Worm (Caenorhabditis elegans) whole organism, L2 larva: ENCODE data around the gene ceh-16.

ENCODE experiments used
- C34F6.9 ChIP-seq: fragments of 150-350 bp; optimal IDR thresholded peaks from 2 replicates; lab custom pipeline; 2014; ENCODE audit warnings: missing biosample characterization, missing genetic modification characterization
- F13H6.1 ChIP-seq: sonication (generic microtip); optimal IDR thresholded peaks from 2 replicates; lab custom pipeline; 2016; ENCODE audit warnings: missing genetic modification characterization, missing compliant biosample characterization
- ama-1 ChIP-seq: fragments of 150-350 bp; optimal IDR thresholded peaks from 2 replicates; lab custom pipeline; 2018; ENCODE audit warnings: inconsistent platforms
- blmp-1 ChIP-seq: sonication (generic microtip); optimal IDR thresholded peaks from 2 replicates; lab custom pipeline; 2017; ENCODE audit warnings: missing genetic modification characterization, mild to moderate bottlenecking, missing compliant biosample characterization, antibody characterized with exemption, moderate library complexity; ENCODE audit not compliant: insufficient read depth
- ceh-16 ChIP-seq: fragments of 150-350 bp; optimal IDR thresholded peaks from 2 replicates; lab custom pipeline; 2014; ENCODE audit warnings: missing biosample characterization, missing genetic modification characterization
- ceh-82 ChIP-seq: fragments of 150-350 bp; optimal IDR thresholded peaks from 2 replicates; lab custom pipeline; 2014; ENCODE audit warnings: missing biosample characterization, missing genetic modification characterization
- crh-2 ChIP-seq: sonication (generic microtip); optimal IDR thresholded peaks from 2 replicates; lab custom pipeline; 2017; ENCODE audit warnings: missing biosample characterization, missing genetic modification characterization
- dmd-4 ChIP-seq: sonication (generic microtip); optimal IDR thresholded peaks from 2 replicates; lab custom pipeline; 2017; ENCODE audit warnings: missing biosample characterization, missing genetic modification characterization
- egl-27 ChIP-seq: sonication (generic microtip); optimal IDR thresholded peaks from 3 replicates; lab custom pipeline; 2017; ENCODE audit warnings: missing biosample characterization, missing genetic modification reagents, missing genetic modification characterization
- elt-3 ChIP-seq: sonication (generic microtip); optimal IDR thresholded peaks from 2 replicates; lab custom pipeline; 2017; ENCODE audit warnings: missing biosample characterization, missing genetic modification characterization
- fos-1 ChIP-seq: fragments of 150-350 bp; optimal IDR thresholded peaks from 2 replicates; lab custom pipeline; 2014; ENCODE audit warnings: missing biosample characterization, missing genetic modification characterization
- lin-11 ChIP-seq: fragments of 150-350 bp; sonication (generic microtip); optimal IDR thresholded peaks from 2 replicates; lab custom pipeline; 2014; ENCODE audit warnings: missing biosample characterization, missing genetic modification characterization, inconsistent platforms, mixed read lengths
- lin-13 ChIP-seq: fragments of 150-350 bp; optimal IDR thresholded peaks from 2 replicates; lab custom pipeline; 2014; ENCODE audit warnings: missing biosample characterization, missing genetic modification reagents, missing genetic modification characterization
- lsy-2 ChIP-seq, 2 experiments: fragments of 150-350 bp in 1 of 2; sonication (generic microtip) in 1 of 2; optimal IDR thresholded peaks; 2 replicates each; lab custom pipeline; 2014 to 2017; ENCODE audit warnings: missing biosample characterization in 2 of 2, missing genetic modification characterization in 2 of 2
- mbf-1 ChIP-seq: sonication (generic microtip); optimal IDR thresholded peaks from 2 replicates; lab custom pipeline; 2017; ENCODE audit warnings: missing biosample characterization, missing genetic modification characterization
- mdl-1 ChIP-seq, 2 experiments: fragments of 150-350 bp in 1 of 2; sonication (generic microtip) in 1 of 2; optimal IDR thresholded peaks; 2 replicates each; lab custom pipeline; 2017; ENCODE audit warnings: missing biosample characterization in 2 of 2, missing genetic modification characterization in 2 of 2
- nhr-10 ChIP-seq: sonication (generic microtip); optimal IDR thresholded peaks from 2 replicates; lab custom pipeline; 2017; ENCODE audit warnings: missing biosample characterization, missing genetic modification characterization
- nhr-11 ChIP-seq: fragments of 150-350 bp; optimal IDR thresholded peaks from 2 replicates; lab custom pipeline; 2014; ENCODE audit warnings: missing biosample characterization, missing genetic modification characterization
- nhr-12 ChIP-seq: fragments of 150-350 bp; optimal IDR thresholded peaks from 2 replicates; lab custom pipeline; 2014; ENCODE audit warnings: missing biosample characterization, missing genetic modification characterization
- nhr-129 ChIP-seq: fragments of 150-350 bp; optimal IDR thresholded peaks from 2 replicates; lab custom pipeline; 2014; ENCODE audit warnings: missing biosample characterization, missing genetic modification characterization
- nhr-21 ChIP-seq: fragments of 150-350 bp; optimal IDR thresholded peaks from 2 replicates; lab custom pipeline; 2014; ENCODE audit warnings: missing biosample characterization, missing genetic modification characterization
- nhr-23 ChIP-seq: fragments of 150-350 bp; optimal IDR thresholded peaks from 2 replicates; lab custom pipeline; 2014; ENCODE audit warnings: missing biosample characterization, missing genetic modification reagents, missing genetic modification characterization
- nhr-237 ChIP-seq: fragments of 150-350 bp; optimal IDR thresholded peaks from 2 replicates; lab custom pipeline; 2014; ENCODE audit warnings: missing biosample characterization, missing genetic modification characterization
- nhr-6 ChIP-seq: fragments of 150-350 bp; optimal IDR thresholded peaks from 2 replicates; lab custom pipeline; 2014; ENCODE audit warnings: missing biosample characterization, missing genetic modification characterization
- nhr-77 ChIP-seq: fragments of 150-350 bp; optimal IDR thresholded peaks from 2 replicates; lab custom pipeline; 2014; ENCODE audit warnings: missing biosample characterization, missing genetic modification characterization
- peb-1 ChIP-seq: fragments of 150-350 bp; optimal IDR thresholded peaks from 2 replicates; lab custom pipeline; 2014; ENCODE audit warnings: missing biosample characterization, missing genetic modification characterization
- sem-4 ChIP-seq: fragments of 150-350 bp; optimal IDR thresholded peaks from 2 replicates; lab custom pipeline; 2014; ENCODE audit warnings: missing biosample characterization, missing genetic modification reagents, missing genetic modification characterization
- skn-1 ChIP-seq: sonication (generic microtip); optimal IDR thresholded peaks from 2 replicates; lab custom pipeline; 2017; ENCODE audit warnings: missing biosample characterization, missing genetic modification characterization
- sma-3 ChIP-seq: sonication (generic microtip); optimal IDR thresholded peaks from 2 replicates; lab custom pipeline; 2016; ENCODE audit warnings: missing genetic modification reagents, missing genetic modification characterization, missing compliant biosample characterization
- sma-9 ChIP-seq, 2 experiments: fragments of 150-350 bp in 1 of 2; sonication (generic microtip) in 1 of 2; optimal IDR thresholded peaks; 2 replicates each; lab custom pipeline; 2014 to 2016; ENCODE audit warnings: missing genetic modification characterization in 2 of 2, mild to moderate bottlenecking in 1 of 2, missing biosample characterization in 1 of 2, missing compliant biosample characterization in 1 of 2, missing genetic modification reagents in 1 of 2, moderate library complexity in 1 of 2
- snpc-4 ChIP-seq: fragments of 150-350 bp; optimal IDR thresholded peaks from 2 replicates; lab custom pipeline; 2014; ENCODE audit warnings: missing biosample characterization, missing genetic modification characterization
- unc-39 ChIP-seq: fragments of 150-350 bp; optimal IDR thresholded peaks from 2 replicates; lab custom pipeline; 2014; ENCODE audit warnings: missing biosample characterization, missing genetic modification characterization
- unc-55 ChIP-seq: fragments of 150-350 bp; sonication (generic microtip); optimal IDR thresholded peaks from 3 replicates; lab custom pipeline; 2014; ENCODE audit warnings: missing biosample characterization, missing genetic modification reagents, missing genetic modification characterization
- unc-62 ChIP-seq: fragments of 150-350 bp; optimal IDR thresholded peaks from 2 replicates; lab custom pipeline; 2014; ENCODE audit warnings: missing biosample characterization, missing genetic modification reagents, missing genetic modification characterization
- zag-1 ChIP-seq: fragments of 150-350 bp; optimal IDR thresholded peaks from 2 replicates; lab custom pipeline; 2014; ENCODE audit warnings: missing biosample characterization, missing genetic modification characterization
- ztf-4 ChIP-seq: fragments of 150-350 bp; optimal IDR thresholded peaks from 2 replicates; lab custom pipeline; 2014; ENCODE audit warnings: missing biosample characterization, missing genetic modification characterization

ceh-16 gene

ce11 chrIII:8653457-8653856 is 30.9 kb downstream of the ceh-16 start:
- TF ChIP-seq nhr-21 (tag; lab: Kevin White, UChicago): no peak
- no peak for TF ChIP-seq nhr-11 (tag; lab: Kevin White, UChicago)

ce11 chrIII:8653875-8654386 is 31.4 kb downstream of the ceh-16 start, which contains the start of gene F22B7.9:
Gene F22B7.9, minus strand, starts transcription at chrIII:8653925.
- TF ChIP-seq sma-3 (GFP tag; lab: Kevin White, UChicago) (peak; percentile 1), mbf-1 (tag; lab: Kevin White, UChicago) (no peak), snpc-4 (no peak), nhr-12 (no peak), peb-1 (tag; lab: Kevin White, UChicago) (no peak), nhr-129 (tag; lab: Kevin White, UChicago) (peak; percentile 73), dmd-4 (tag; lab: Kevin White, UChicago) (no peak), lsy-2 (tag; optimal IDR thresholded peaks at IDR 0.05; lab: Kevin White, UChicago) (no peak), F13H6.1 (tag; lab: Kevin White, UChicago) (no peak), nhr-11 (tag; lab: Kevin White, UChicago) (no peak), skn-1 (tag; lab: Kevin White, UChicago) (no peak), nhr-10 (tag; lab: Kevin White, UChicago) (no peak), unc-62 (no peak), ceh-16 (no peak), mdl-1 (tag; optimal IDR thresholded peaks at IDR 0.05; lab: Kevin White, UChicago) (no peak), egl-27 (tag; lab: Kevin White, UChicago) (no peak), unc-55 (GFP tag; lab: Kevin White, UChicago) (no peak), ceh-82 (tag; lab: Kevin White, UChicago) (no peak), lin-11 (no peak), sma-9 (GFP tag; optimal IDR thresholded peaks at IDR 0.05; lab: Kevin White, UChicago) (peak; percentile 56), sma-9 (tag; optimal IDR thresholded peaks at IDR 0.05; lab: Kevin White, UChicago) (no peak), ama-1 (lab: Kevin White, UChicago) (peak; percentile 86), unc-39 (no peak), zag-1 (tag; lab: Kevin White, UChicago) (no peak), elt-3 (no peak)

ce11 chrIII:8654400-8654980 is 32.0 kb downstream of the ceh-16 start:
- TF ChIP-seq elt-3 (no peak), F13H6.1 (tag; lab: Kevin White, UChicago) (peak; percentile 73), lin-13 (GFP tag; lab: Kevin White, UChicago) (peak; percentile 12), unc-62 (no peak), fos-1 (tag; lab: Kevin White, UChicago) (no peak), nhr-23 (tag; lab: Kevin White, UChicago) (no peak), skn-1 (tag; lab: Kevin White, UChicago) (no peak), sma-9 (GFP tag; optimal IDR thresholded peaks at IDR 0.05; lab: Kevin White, UChicago) (peak; percentile 56), sma-9 (tag; optimal IDR thresholded peaks at IDR 0.05; lab: Kevin White, UChicago) (no peak), ceh-82 (tag; lab: Kevin White, UChicago) (no peak), nhr-6 (tag; lab: Kevin White, UChicago) (no peak), zag-1 (tag; lab: Kevin White, UChicago) (no peak), blmp-1 (tag; lab: Kevin White, UChicago) (peak; percentile 31), sem-4 (peak; percentile 17), C34F6.9 (tag; lab: Kevin White, UChicago) (peak; percentile 25), unc-55 (GFP tag; lab: Kevin White, UChicago) (peak; percentile 3), lin-11 (no peak), nhr-77 (tag; lab: Kevin White, UChicago) (no peak), nhr-129 (tag; lab: Kevin White, UChicago) (peak; percentile 33), crh-2 (tag; lab: Kevin White, UChicago) (peak; percentile 65), nhr-237 (tag; lab: Kevin White, UChicago) (no peak), ztf-4 (tag; lab: Kevin White, UChicago) (peak; percentile 36), lsy-2 (tag; optimal IDR thresholded peaks at IDR 0.05; lab: Kevin White, UChicago) (peak in 1 of 2 experiments; percentile 40), unc-39 (no peak), nhr-12 (no peak), dmd-4 (tag; lab: Kevin White, UChicago) (no peak)
